Worm (Caenorhabditis elegans) whole organism, midembryonic: ENCODE results near the gene C03B1.2.

Experiments
- T22C8.4 ChIP-seq: fragments of 200-800 bp; sonication (Bioruptor generic); IDR thresholded peaks from 2 replicates; pipeline ENCODE4 v1.3.6; 2022; ENCODE audit warnings: missing genetic modification characterization, missing compliant biosample characterization
- cog-1 ChIP-seq: sonication (generic microtip); optimal IDR thresholded peaks from 2 replicates; lab custom pipeline; 2016; ENCODE audit warnings: missing genetic modification characterization, missing compliant biosample characterization
- flt-1 ChIP-seq: fragments of 200-800 bp; sonication (Bioruptor generic); IDR thresholded peaks from 2 replicates; pipeline ENCODE4 v1.3.6; 2022; ENCODE audit warnings: missing genetic modification characterization, missing compliant biosample characterization
- klf-2 ChIP-seq: fragments of 200-800 bp; sonication (Bioruptor generic); conservative IDR thresholded peaks from 2 replicates; pipeline ENCODE4 v1.3.6; 2022; ENCODE audit warnings: missing genetic modification reagents, missing genetic modification characterization, missing compliant biosample characterization
- med-1 ChIP-seq: sonication (generic microtip); optimal IDR thresholded peaks from 2 replicates; lab custom pipeline; 2017; ENCODE audit warnings: missing genetic modification characterization, mild to moderate bottlenecking, missing compliant biosample characterization, antibody characterized with exemption, missing genetic modification reagents; ENCODE audit not compliant: insufficient read depth
- ztf-23 ChIP-seq: fragments of 200-800 bp; sonication (Bioruptor generic); IDR thresholded peaks from 2 replicates; pipeline ENCODE4 v1.3.6; 2022; ENCODE audit warnings: missing genetic modification reagents, missing genetic modification characterization, missing compliant biosample characterization
- ztf-29 ChIP-seq: fragments of 200-800 bp; sonication (Bioruptor generic); IDR thresholded peaks from 2 replicates; pipeline ENCODE4 v1.3.6; 2022; ENCODE audit warnings: missing genetic modification reagents, missing genetic modification characterization, missing compliant biosample characterization

DNA sequence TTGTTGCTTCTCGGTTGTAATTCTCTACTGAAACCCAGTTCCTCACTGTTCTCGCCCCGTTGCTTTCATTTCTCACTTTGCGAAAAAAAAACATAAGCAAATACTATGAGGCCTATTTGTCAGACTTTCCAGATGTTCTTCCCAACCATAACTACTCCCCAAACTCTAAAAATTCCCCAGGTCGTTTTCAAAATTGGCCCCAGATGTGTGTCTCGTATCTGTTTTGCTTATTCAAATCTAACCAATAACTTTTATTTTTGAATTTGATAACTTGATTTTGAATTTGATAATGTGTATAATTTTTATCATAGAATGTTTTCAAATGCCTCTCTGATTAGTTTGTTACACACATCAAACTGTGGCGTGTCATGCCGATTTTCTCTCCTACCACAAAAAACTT lies 38.0 kb downstream of the C03B1.2 start:
- TF ChIP-seq klf-2 (GFP tag; lab: Robert Waterston, UW) (no peak), ztf-23 (GFP tag; lab: Robert Waterston, UW) (no peak), ztf-29 (GFP tag; lab: Robert Waterston, UW) (no peak), T22C8.4 (GFP tag; lab: Robert Waterston, UW) (no peak), med-1 (no peak), flt-1 (GFP tag; lab: Robert Waterston, UW) (no peak), cog-1 (tag; lab: Kevin White, UChicago) (no peak)
